Worm (Caenorhabditis elegans) whole organism, mixed stage, embryonic: ENCODE results near the gene srh-159.

Experiments used
- bed-3 ChIP-seq: fragments of 200-800 bp; sonication (Bioruptor generic); optimal IDR thresholded peaks from 3 replicates; lab custom pipeline; 2018; ENCODE audit warnings: mild to moderate bottlenecking, missing genetic modification characterization, moderate library complexity, missing compliant biosample characterization
- ceh-39 ChIP-seq: fragments of 150-350 bp; optimal IDR thresholded peaks from 2 replicates; lab custom pipeline; 2014; ENCODE audit warnings: missing biosample characterization, missing genetic modification characterization
- ceh-43 ChIP-seq: fragments of 200-800 bp; sonication (Bioruptor generic); optimal IDR thresholded peaks from 2 replicates; lab custom pipeline; 2018; ENCODE audit warnings: mild to moderate bottlenecking, missing genetic modification characterization, moderate library complexity, missing compliant biosample characterization
- ceh-83 ChIP-seq: fragments of 200-800 bp; sonication (Bioruptor generic); optimal IDR thresholded peaks from 2 replicates; lab custom pipeline; 2018; ENCODE audit warnings: mild to moderate bottlenecking, missing genetic modification characterization, missing compliant biosample characterization
- ces-1 ChIP-seq: fragments of 150-350 bp; optimal IDR thresholded peaks from 2 replicates; lab custom pipeline; 2014; ENCODE audit warnings: missing biosample characterization, missing genetic modification reagents, missing genetic modification characterization
- cnd-1 ChIP-seq: fragments of 200-800 bp; sonication (Bioruptor generic); optimal IDR thresholded peaks from 2 replicates; lab custom pipeline; 2018; ENCODE audit warnings: mild to moderate bottlenecking, missing genetic modification characterization, missing compliant biosample characterization
- drap-1 ChIP-seq: fragments of 200-800 bp; sonication (Bioruptor generic); optimal IDR thresholded peaks from 3 replicates; lab custom pipeline; 2018; ENCODE audit warnings: mild to moderate bottlenecking, missing genetic modification characterization, missing compliant biosample characterization
- elt-1 ChIP-seq: sonication (generic microtip); optimal IDR thresholded peaks from 2 replicates; lab custom pipeline; 2017; ENCODE audit warnings: missing genetic modification characterization, mild to moderate bottlenecking, missing compliant biosample characterization, antibody characterized with exemption, moderate library complexity, borderline replicate concordance; ENCODE audit not compliant: insufficient read depth
- elt-3 ChIP-seq: fragments of 150-350 bp; optimal IDR thresholded peaks from 2 replicates; lab custom pipeline; 2014; ENCODE audit warnings: missing biosample characterization, missing genetic modification characterization
- flh-1 ChIP-seq: fragments of 200-800 bp; sonication (Bioruptor generic); optimal IDR thresholded peaks from 2 replicates; lab custom pipeline; 2018; ENCODE audit warnings: mild to moderate bottlenecking, missing genetic modification characterization, moderate library complexity, missing compliant biosample characterization
- ham-2 ChIP-seq: fragments of 200-800 bp; sonication (Bioruptor generic); optimal IDR thresholded peaks from 2 replicates; lab custom pipeline; 2018; ENCODE audit warnings: mild to moderate bottlenecking, missing genetic modification characterization, missing compliant biosample characterization
- lin-13 ChIP-seq: fragments of 150-350 bp; optimal IDR thresholded peaks from 2 replicates; lab custom pipeline; 2014; ENCODE audit warnings: missing biosample characterization, missing genetic modification characterization
- lin-32 ChIP-seq: fragments of 200-800 bp; sonication (Bioruptor generic); optimal IDR thresholded peaks from 2 replicates; lab custom pipeline; 2018; ENCODE audit warnings: mild to moderate bottlenecking, missing genetic modification characterization, missing compliant biosample characterization
- lsy-2 ChIP-seq: fragments of 150-350 bp; optimal IDR thresholded peaks from 2 replicates; lab custom pipeline; 2014; ENCODE audit warnings: missing biosample characterization, missing genetic modification characterization
- mab-5 ChIP-seq: fragments of 150-350 bp; optimal IDR thresholded peaks from 2 replicates; lab custom pipeline; 2014; ENCODE audit warnings: missing biosample characterization, missing genetic modification characterization
- mep-1 ChIP-seq: fragments of 150-350 bp; optimal IDR thresholded peaks from 2 replicates; lab custom pipeline; 2017; ENCODE audit warnings: missing biosample characterization, missing genetic modification reagents, missing genetic modification characterization, inconsistent platforms
- mls-2 ChIP-seq: sonication (generic microtip); optimal IDR thresholded peaks from 2 replicates; lab custom pipeline; 2016; ENCODE audit warnings: mild to moderate bottlenecking, missing genetic modification characterization, moderate library complexity, missing compliant biosample characterization
- nhr-12 ChIP-seq: fragments of 150-350 bp; optimal IDR thresholded peaks from 2 replicates; lab custom pipeline; 2014; ENCODE audit warnings: missing biosample characterization, missing genetic modification characterization
- nhr-2 ChIP-seq: fragments of 150-350 bp; optimal IDR thresholded peaks from 2 replicates; lab custom pipeline; 2014; ENCODE audit warnings: missing biosample characterization, missing genetic modification characterization
- nhr-237 ChIP-seq: fragments of 150-350 bp; optimal IDR thresholded peaks from 2 replicates; lab custom pipeline; 2014; ENCODE audit warnings: missing biosample characterization, missing genetic modification characterization
- nhr-28 ChIP-seq: fragments of 150-350 bp; optimal IDR thresholded peaks from 2 replicates; lab custom pipeline; 2014; ENCODE audit warnings: missing biosample characterization, missing genetic modification characterization
- pha-4 ChIP-seq: fragments of 150-350 bp; optimal IDR thresholded peaks from 2 replicates; lab custom pipeline; 2018; ENCODE audit warnings: missing biosample characterization, missing genetic modification reagents, missing genetic modification characterization
- sem-2 ChIP-seq: fragments of 200-800 bp; sonication (Bioruptor generic); optimal IDR thresholded peaks from 2 replicates; lab custom pipeline; 2018; ENCODE audit warnings: mild to moderate bottlenecking, missing genetic modification characterization, missing compliant biosample characterization
- sptf-1 ChIP-seq: sonication (generic microtip); optimal IDR thresholded peaks from 2 replicates; lab custom pipeline; 2017; ENCODE audit warnings: mild to moderate bottlenecking, missing genetic modification characterization, moderate library complexity, missing compliant biosample characterization
- tbx-8 ChIP-seq: fragments of 200-800 bp; sonication (Bioruptor generic); optimal IDR thresholded peaks from 2 replicates; lab custom pipeline; 2018; ENCODE audit warnings: mild to moderate bottlenecking, missing genetic modification characterization, moderate library complexity, missing compliant biosample characterization
- unc-120 ChIP-seq: sonication (generic microtip); optimal IDR thresholded peaks from 2 replicates; lab custom pipeline; 2017; ENCODE audit warnings: missing genetic modification characterization, missing compliant biosample characterization; ENCODE audit not compliant: poor library complexity, severe bottlenecking
- unc-39 ChIP-seq: fragments of 150-350 bp; optimal IDR thresholded peaks from 2 replicates; lab custom pipeline; 2014; ENCODE audit warnings: missing biosample characterization, missing genetic modification characterization
- unc-62 ChIP-seq: fragments of 150-350 bp; optimal IDR thresholded peaks from 2 replicates; lab custom pipeline; 2014; ENCODE audit warnings: missing biosample characterization, missing genetic modification reagents, missing genetic modification characterization
- zip-8 ChIP-seq: fragments of 150-350 bp; optimal IDR thresholded peaks from 2 replicates; lab custom pipeline; 2014; ENCODE audit warnings: missing biosample characterization, missing genetic modification characterization
- ztf-11 ChIP-seq: fragments of 150-350 bp; optimal IDR thresholded peaks from 2 replicates; lab custom pipeline; 2014; ENCODE audit warnings: missing biosample characterization, missing genetic modification characterization

Gene srh-159

DNA sequence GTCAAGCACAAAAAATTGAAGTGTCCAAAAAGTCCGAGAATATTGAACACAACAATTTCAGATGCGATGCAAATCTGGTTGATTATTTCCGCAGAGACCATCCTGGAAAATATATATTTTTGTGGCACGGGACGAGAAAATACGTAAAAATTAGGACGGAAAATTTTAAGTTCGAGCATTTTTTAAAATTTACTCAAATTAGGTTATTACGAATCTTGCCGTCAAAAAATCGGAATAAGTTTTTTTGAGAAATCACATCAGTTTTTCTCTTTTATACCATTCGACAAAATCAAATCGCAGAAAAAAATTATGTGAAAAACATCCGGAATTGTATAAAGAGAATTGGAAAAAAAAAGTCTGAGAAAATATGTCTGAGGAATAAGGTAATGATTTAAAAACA, 4.2 kb upstream of the srh-159 start, which contains the start of gene srsx-1:
Gene srsx-1 (minus strand): TSS at position 101 of the 400 bp plus-strand sequence.
- TF ChIP-seq cnd-1 (tag; lab: Kevin White, UChicago) (no peak), lin-32 (GFP tag; lab: Kevin White, UChicago) (no peak), nhr-12 (no peak), ceh-39 (tag; lab: Kevin White, UChicago) (no peak), nhr-2 (tag; lab: Kevin White, UChicago) (no peak), flh-1 (GFP tag; lab: Kevin White, UChicago) (no peak), unc-39 (tag; lab: Kevin White, UChicago) (no peak), unc-62 (no peak), bed-3 (GFP tag; lab: Kevin White, UChicago) (no peak), elt-3 (no peak)

DNA sequence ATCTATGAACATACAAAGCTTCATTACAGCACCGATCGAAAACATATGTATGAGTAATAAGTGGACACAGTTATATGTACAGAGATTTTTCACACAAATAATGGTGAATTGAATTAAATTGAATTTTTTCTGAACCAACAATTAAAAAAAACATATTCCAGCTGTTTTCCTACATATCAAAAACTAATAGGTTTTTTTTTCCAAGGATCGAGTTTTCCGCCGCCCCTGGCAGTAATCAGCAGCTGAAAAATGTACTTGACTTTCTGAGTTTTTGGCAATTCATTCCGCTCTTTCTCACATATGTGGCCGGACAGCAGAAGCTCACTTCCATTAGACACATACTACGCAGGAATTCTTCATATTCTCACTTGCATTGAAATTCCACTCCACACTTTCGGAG, 3.7 kb upstream of the srh-159 start, which contains the start of gene srh-174:
Gene srh-174 (plus strand): TSS at position 301 of the 400 bp plus-strand sequence.
- TF ChIP-seq ztf-11 (tag; lab: Kevin White, UChicago), result no peak
- no peak for TF ChIP-seq mls-2
- no peak for TF ChIP-seq zip-8 (tag; lab: Kevin White, UChicago)
- TF ChIP-seq lin-13, result no peak
- no peak for TF ChIP-seq ceh-43 (GFP tag; lab: Kevin White, UChicago)
- TF ChIP-seq ceh-83 (GFP tag; lab: Kevin White, UChicago), result no peak
- TF ChIP-seq ces-1 (GFP tag; lab: Kevin White, UChicago), result no peak
- TF ChIP-seq unc-120 (tag; lab: Kevin White, UChicago), result no peak
- TF ChIP-seq mep-1 (tag; lab: Kevin White, UChicago), result no peak
- no peak for TF ChIP-seq nhr-2 (tag; lab: Kevin White, UChicago)
- no peak for TF ChIP-seq unc-62
- TF ChIP-seq elt-1 (tag; lab: Kevin White, UChicago), result no peak
- TF ChIP-seq cnd-1 (tag; lab: Kevin White, UChicago), result no peak
- no peak for TF ChIP-seq mab-5
- no peak for TF ChIP-seq tbx-8 (GFP tag; lab: Kevin White, UChicago)
- no peak for TF ChIP-seq sem-2 (GFP tag; lab: Kevin White, UChicago)
- no peak for TF ChIP-seq elt-3
- TF ChIP-seq sptf-1 (tag; lab: Kevin White, UChicago), result no peak
- no peak for TF ChIP-seq nhr-12

DNA sequence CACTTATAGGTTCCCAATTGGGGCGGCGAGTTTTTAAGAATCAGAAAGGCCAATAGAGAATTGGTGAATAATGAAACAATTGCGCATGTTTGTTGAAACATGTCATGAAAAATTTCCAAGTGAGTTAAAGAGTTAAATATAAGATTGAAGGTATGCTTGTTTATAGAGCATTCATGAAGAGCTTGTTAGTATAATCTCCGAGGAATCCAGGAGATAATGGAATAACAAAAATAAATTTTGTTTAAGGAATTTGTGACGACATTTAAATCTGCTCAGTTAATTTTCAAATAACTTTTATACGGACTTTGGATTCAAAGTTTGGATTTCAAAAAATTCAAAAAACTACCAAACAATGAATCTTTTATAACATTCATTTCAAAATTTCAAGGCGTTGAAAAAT, 8.3 kb downstream of the srh-159 start, which contains the start of gene str-199:
Gene str-199 (minus strand): TSS at position 101 of the 400 bp plus-strand sequence.
- TF ChIP-seq elt-1 (tag; lab: Kevin White, UChicago) (no peak), pha-4 (tag; lab: Kevin White, UChicago) (no peak), nhr-28 (no peak), tbx-8 (GFP tag; lab: Kevin White, UChicago) (no peak), unc-39 (tag; lab: Kevin White, UChicago) (no peak), ham-2 (GFP tag; lab: Kevin White, UChicago) (no peak), flh-1 (GFP tag; lab: Kevin White, UChicago) (no peak), unc-62 (no peak)

DNA sequence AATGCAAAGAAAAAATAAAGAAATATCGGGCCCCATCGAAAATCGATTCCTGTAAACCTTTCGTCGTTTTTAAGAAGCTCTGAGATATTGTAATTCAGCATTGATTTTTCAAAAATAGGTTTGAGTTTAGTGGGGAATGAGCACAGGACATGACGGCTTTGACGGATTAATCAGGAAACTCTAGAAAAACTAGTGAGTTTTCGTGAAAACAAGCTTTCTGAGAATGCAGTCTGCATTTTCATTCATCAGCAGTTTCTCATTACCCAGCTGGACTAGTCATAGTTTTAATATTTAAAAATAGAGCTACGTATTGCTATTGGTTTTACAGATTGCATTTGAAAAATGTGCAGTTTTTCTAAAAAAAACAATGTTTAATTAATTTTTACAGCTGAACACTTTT, 10.1 kb downstream of the srh-159 start, which contains the start of gene srz-47:
Gene srz-47 (minus strand): TSS at position 101 of the 400 bp plus-strand sequence.
- TF ChIP-seq drap-1 (GFP tag; lab: Kevin White, UChicago) (no peak), bed-3 (GFP tag; lab: Kevin White, UChicago) (no peak)

DNA sequence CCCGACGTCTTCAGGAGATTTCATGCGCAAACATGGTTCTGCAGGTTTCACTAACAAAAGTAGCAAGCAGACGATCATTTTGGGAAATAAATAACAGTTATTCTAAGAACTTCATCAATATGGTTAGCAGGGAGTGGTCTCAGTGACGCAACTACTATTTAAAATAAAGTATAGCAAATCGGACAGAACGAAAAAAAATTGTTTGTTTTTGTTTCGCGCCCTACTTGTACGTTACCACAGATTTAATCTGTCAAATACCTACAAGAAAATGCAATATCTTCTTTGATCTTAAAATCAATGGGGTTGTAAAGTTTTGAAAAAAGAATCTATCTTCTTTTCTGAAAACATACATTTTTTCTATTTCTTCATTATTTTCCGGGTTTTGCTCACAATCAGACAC, 16.8 kb downstream of the srh-159 start, which contains the start of gene srz-96:
Gene srz-96 (plus strand): TSS at position 301 of the 400 bp plus-strand sequence.
- no peak for TF ChIP-seq nhr-237
- TF ChIP-seq elt-3, result no peak
- no peak for TF ChIP-seq nhr-12
- no peak for TF ChIP-seq nhr-2 (tag; lab: Kevin White, UChicago)
- no peak for TF ChIP-seq unc-62
- no peak for TF ChIP-seq mab-5
- no peak for TF ChIP-seq lsy-2 (tag; lab: Kevin White, UChicago)
- no peak for TF ChIP-seq drap-1 (GFP tag; lab: Kevin White, UChicago)
- no peak for TF ChIP-seq zip-8 (tag; lab: Kevin White, UChicago)
- no peak for TF ChIP-seq lin-13
- no peak for TF ChIP-seq ceh-39 (tag; lab: Kevin White, UChicago)
- TF ChIP-seq, all 35 proteins: peak for 0
